Fruit fly (Drosophila melanogaster) whole organism, embryonic: ENCODE measurements around the gene CG8281.

Source experiments
- Bteb2 ChIP-seq: fragments of 200-800 bp; sonication (Bioruptor generic); optimal IDR thresholded peaks from 2 replicates; lab custom pipeline; 2016; ENCODE audit warnings: missing biosample characterization, missing genetic modification characterization
- CG10274 ChIP-seq: fragments of 200-800 bp; sonication (Bioruptor generic); optimal IDR thresholded peaks from 3 replicates; lab custom pipeline; 2017; ENCODE audit warnings: missing biosample characterization, mild to moderate bottlenecking, missing genetic modification characterization
- CG10979 ChIP-seq: fragments of 200-800 bp; sonication (Bioruptor generic); optimal IDR thresholded peaks from 2 replicates; lab custom pipeline; 2018; ENCODE audit warnings: missing biosample characterization, mild to moderate bottlenecking, missing genetic modification characterization, moderate library complexity
- CG11398 ChIP-seq: fragments of 200-800 bp; sonication (Bioruptor generic); optimal IDR thresholded peaks from 2 replicates; lab custom pipeline; 2016; ENCODE audit warnings: missing biosample characterization, missing genetic modification characterization
- CG11723 ChIP-seq: fragments of 200-800 bp; sonication (Bioruptor generic); optimal IDR thresholded peaks from 2 replicates; lab custom pipeline; 2017; ENCODE audit warnings: missing biosample characterization, mild to moderate bottlenecking, missing genetic modification characterization
- CG12104 ChIP-seq: fragments of 200-800 bp; sonication (Bioruptor generic); optimal IDR thresholded peaks from 3 replicates; lab custom pipeline; 2016; ENCODE audit warnings: missing biosample characterization, missing genetic modification characterization
- CG12219 ChIP-seq: fragments of 200-800 bp; sonication (Bioruptor generic); optimal IDR thresholded peaks from 3 replicates; lab custom pipeline; 2018; ENCODE audit warnings: missing biosample characterization, mild to moderate bottlenecking, missing genetic modification characterization
- CG13624 ChIP-seq: fragments of 200-800 bp; sonication (Bioruptor generic); optimal IDR thresholded peaks from 2 replicates; lab custom pipeline; 2016; ENCODE audit warnings: missing biosample characterization, missing genetic modification characterization
- CG1529 ChIP-seq: fragments of 200-800 bp; sonication (Bioruptor generic); optimal IDR thresholded peaks from 3 replicates; lab custom pipeline; 2018; ENCODE audit warnings: missing biosample characterization, missing genetic modification characterization
- CG16815 ChIP-seq: fragments of 200-800 bp; sonication (Bioruptor generic); optimal IDR thresholded peaks from 3 replicates; lab custom pipeline; 2017; ENCODE audit warnings: missing biosample characterization, mild to moderate bottlenecking, missing genetic modification characterization
- CG18599 ChIP-seq: fragments of 200-800 bp; sonication (Bioruptor generic); optimal IDR thresholded peaks from 3 replicates; lab custom pipeline; 2017; ENCODE audit warnings: missing biosample characterization, missing genetic modification characterization, mild to moderate bottlenecking, moderate library complexity, missing genetic modification reagents
- CG2116 ChIP-seq: fragments of 200-800 bp; sonication (Bioruptor generic); optimal IDR thresholded peaks from 3 replicates; lab custom pipeline; 2018; ENCODE audit warnings: missing biosample characterization, mild to moderate bottlenecking, missing genetic modification characterization
- CG31388 ChIP-seq: fragments of 200-800 bp; sonication (Bioruptor generic); optimal IDR thresholded peaks from 2 replicates; lab custom pipeline; 2016; ENCODE audit warnings: missing biosample characterization, missing genetic modification characterization
- CG34224 ChIP-seq: fragments of 200-800 bp; sonication (Bioruptor generic); IDR thresholded peaks from 3 replicates; pipeline ENCODE4 v1.3.6; 2022; ENCODE audit warnings: missing biosample characterization, missing genetic modification characterization; ENCODE audit not compliant: partially characterized antibody
- CG4328 ChIP-seq: fragments of 200-800 bp; sonication (Bioruptor generic); optimal IDR thresholded peaks from 3 replicates; lab custom pipeline; 2017; ENCODE audit warnings: missing biosample characterization, missing genetic modification reagents, missing genetic modification characterization
- CG6254 ChIP-seq: fragments of 200-800 bp; sonication (Bioruptor generic); optimal IDR thresholded peaks from 3 replicates; lab custom pipeline; 2017; ENCODE audit warnings: mild to moderate bottlenecking, missing biosample characterization, missing genetic modification reagents, missing genetic modification characterization
- CG8765 ChIP-seq: fragments of 200-800 bp; sonication (Bioruptor generic); IDR thresholded peaks from 2 replicates; pipeline ENCODE4 v1.3.6; 2022; ENCODE audit warnings: missing biosample characterization, missing genetic modification characterization
- CG9609 ChIP-seq: fragments of 200-800 bp; sonication (Bioruptor generic); optimal IDR thresholded peaks from 3 replicates; lab custom pipeline; 2016; ENCODE audit warnings: missing biosample characterization, missing genetic modification characterization
- CG9727 ChIP-seq: fragments of 200-800 bp; sonication (Bioruptor generic); optimal IDR thresholded peaks from 3 replicates; lab custom pipeline; 2017; ENCODE audit warnings: missing biosample characterization, mild to moderate bottlenecking, missing genetic modification characterization
- CG9876 ChIP-seq: fragments of 200-800 bp; sonication (Bioruptor generic); optimal IDR thresholded peaks from 2 replicates; lab custom pipeline; 2016; ENCODE audit warnings: missing biosample characterization, missing genetic modification characterization
- CG9932 ChIP-seq: fragments of 200-800 bp; sonication (Bioruptor generic); IDR thresholded peaks from 2 replicates; pipeline ENCODE4 v1.3.6; 2022; ENCODE audit warnings: missing biosample characterization, missing genetic modification characterization
- Dad ChIP-seq: fragments of 200-800 bp; sonication (Bioruptor generic); optimal IDR thresholded peaks from 3 replicates; lab custom pipeline; 2016; ENCODE audit warnings: missing biosample characterization, missing genetic modification characterization
- Deaf1 ChIP-seq: fragments of 200-800 bp; optimal IDR thresholded peaks from 3 replicates; lab custom pipeline; 2019; ENCODE audit warnings: missing biosample characterization, mild to moderate bottlenecking, missing genetic modification characterization, moderate library complexity
- Dip2 ChIP-seq: fragments of 200-800 bp; sonication (Bioruptor generic); IDR thresholded peaks from 2 replicates; pipeline ENCODE4 v1.3.6; 2022; ENCODE audit warnings: missing biosample characterization, missing genetic modification characterization
- Dp ChIP-seq: fragments of 200-800 bp; sonication (Bioruptor generic); optimal IDR thresholded peaks from 2 replicates; lab custom pipeline; 2018; ENCODE audit warnings: missing biosample characterization, mild to moderate bottlenecking, missing genetic modification characterization, moderate library complexity
- Fer2 ChIP-seq: fragments of 200-800 bp; sonication (Bioruptor generic); optimal IDR thresholded peaks from 2 replicates; lab custom pipeline; 2018; ENCODE audit warnings: missing biosample characterization, mild to moderate bottlenecking, missing genetic modification characterization, moderate library complexity
- Hand ChIP-seq: fragments of 200-800 bp; sonication (Bioruptor generic); optimal IDR thresholded peaks from 2 replicates; lab custom pipeline; 2017; ENCODE audit warnings: mild to moderate bottlenecking, missing biosample characterization, missing genetic modification reagents, missing genetic modification characterization
- Hr3 ChIP-seq: fragments of 200-800 bp; sonication (Bioruptor generic); optimal IDR thresholded peaks from 3 replicates; lab custom pipeline; 2016; ENCODE audit warnings: missing biosample characterization, missing genetic modification characterization
- Poxn ChIP-seq: fragments of 200-800 bp; sonication (Bioruptor generic); IDR thresholded peaks from 2 replicates; pipeline ENCODE4 v1.3.6; 2022; ENCODE audit warnings: missing biosample characterization, missing genetic modification characterization
- Side ChIP-seq: fragments of 200-800 bp; sonication (Bioruptor generic); optimal IDR thresholded peaks from 2 replicates; lab custom pipeline; 2016; ENCODE audit warnings: missing biosample characterization, missing genetic modification characterization
- abd-A ChIP-seq: fragments of 200-800 bp; sonication (Bioruptor generic); optimal IDR thresholded peaks from 3 replicates; lab custom pipeline; 2019; ENCODE audit warnings: missing biosample characterization, mild to moderate bottlenecking, missing genetic modification characterization, moderate library complexity
- ap ChIP-seq: fragments of 200-800 bp; sonication (Bioruptor generic); IDR thresholded peaks from 2 replicates; pipeline ENCODE4 v1.3.6; 2022; ENCODE audit warnings: missing biosample characterization, missing genetic modification characterization
- cas ChIP-seq: fragments of 200-800 bp; sonication (Bioruptor generic); IDR thresholded peaks from 2 replicates; pipeline ENCODE4 v1.3.6; 2022; ENCODE audit warnings: missing biosample characterization, missing genetic modification characterization
- crol ChIP-seq: fragments of 200-800 bp; sonication (Bioruptor generic); IDR thresholded peaks from 2 replicates; pipeline ENCODE4 v1.3.6; 2022; ENCODE audit warnings: missing biosample characterization, missing genetic modification characterization
- da ChIP-seq: fragments of 200-800 bp; sonication (Bioruptor generic); optimal IDR thresholded peaks from 2 replicates; lab custom pipeline; 2016; ENCODE audit warnings: missing biosample characterization, missing genetic modification characterization
- eve ChIP-seq, 2 experiments: fragments of >200 bp; optimal IDR thresholded peaks; 2 replicates each; lab custom pipeline; 2017; ENCODE audit warnings: missing biosample characterization in 2 of 2, missing genetic modification characterization in 2 of 2
- ewg ChIP-seq: fragments of 200-800 bp; sonication (Bioruptor generic); optimal IDR thresholded peaks from 3 replicates; lab custom pipeline; 2017; ENCODE audit warnings: mild to moderate bottlenecking, missing biosample characterization, missing genetic modification reagents, missing genetic modification characterization
- hth ChIP-seq: fragments of >200 bp; optimal IDR thresholded peaks from 2 replicates; lab custom pipeline; 2017; ENCODE audit warnings: inconsistent platforms
- inv ChIP-seq: fragments of 200-800 bp; sonication (Bioruptor generic); IDR thresholded peaks from 2 replicates; pipeline ENCODE4 v1.3.6; 2022; ENCODE audit warnings: missing biosample characterization, missing genetic modification characterization; ENCODE audit not compliant: partially characterized antibody
- klu ChIP-seq: fragments of 200-800 bp; sonication (Bioruptor generic); IDR thresholded peaks from 2 replicates; pipeline ENCODE4 v1.3.6; 2022; ENCODE audit warnings: missing biosample characterization, missing genetic modification characterization
- kni ChIP-seq: fragments of 200-800 bp; sonication (Bioruptor generic); optimal IDR thresholded peaks from 3 replicates; lab custom pipeline; 2017; ENCODE audit warnings: mild to moderate bottlenecking, missing biosample characterization, missing genetic modification reagents, missing genetic modification characterization
- lab ChIP-seq: fragments of 200-800 bp; sonication (Bioruptor generic); optimal IDR thresholded peaks from 3 replicates; lab custom pipeline; 2017; ENCODE audit warnings: missing biosample characterization, missing genetic modification characterization, mild to moderate bottlenecking, moderate library complexity, missing genetic modification reagents
- lbe ChIP-seq: fragments of 200-800 bp; sonication (Bioruptor generic); optimal IDR thresholded peaks from 2 replicates; lab custom pipeline; 2016; ENCODE audit warnings: missing biosample characterization, mild to moderate bottlenecking, missing genetic modification characterization
- lilli ChIP-seq: fragments of 200-800 bp; sonication (Bioruptor generic); optimal IDR thresholded peaks from 3 replicates; lab custom pipeline; 2016; ENCODE audit warnings: missing biosample characterization, missing genetic modification characterization
- pb ChIP-seq: fragments of 200-800 bp; sonication (Bioruptor generic); optimal IDR thresholded peaks from 3 replicates; lab custom pipeline; 2016; ENCODE audit warnings: missing biosample characterization, missing genetic modification characterization
- tio ChIP-seq: fragments of 200-800 bp; sonication (Bioruptor generic); optimal IDR thresholded peaks from 2 replicates; lab custom pipeline; 2017; ENCODE audit warnings: missing biosample characterization, missing genetic modification characterization, inconsistent platforms
- tup ChIP-seq: fragments of 200-800 bp; sonication (Bioruptor generic); optimal IDR thresholded peaks from 2 replicates; lab custom pipeline; 2016; ENCODE audit warnings: missing biosample characterization, mild to moderate bottlenecking, missing genetic modification characterization, moderate library complexity
- vvl ChIP-seq: fragments of 200-800 bp; sonication (Bioruptor generic); IDR thresholded peaks from 2 replicates; pipeline ENCODE4 v1.3.6; 2022; ENCODE audit warnings: missing biosample characterization, missing genetic modification characterization
- yki ChIP-seq: fragments of >200 bp; optimal IDR thresholded peaks from 3 replicates; lab custom pipeline; 2018
- z ChIP-seq: fragments of 200-800 bp; sonication (Bioruptor generic); IDR thresholded peaks from 3 replicates; pipeline ENCODE4 v1.3.6; 2022; ENCODE audit warnings: missing biosample characterization, missing genetic modification characterization
- zen ChIP-seq: fragments of 200-800 bp; sonication (Bioruptor generic); optimal IDR thresholded peaks from 3 replicates; lab custom pipeline; 2018; ENCODE audit warnings: missing biosample characterization, mild to moderate bottlenecking, missing genetic modification characterization, moderate library complexity

The CG8281 gene

DNA sequence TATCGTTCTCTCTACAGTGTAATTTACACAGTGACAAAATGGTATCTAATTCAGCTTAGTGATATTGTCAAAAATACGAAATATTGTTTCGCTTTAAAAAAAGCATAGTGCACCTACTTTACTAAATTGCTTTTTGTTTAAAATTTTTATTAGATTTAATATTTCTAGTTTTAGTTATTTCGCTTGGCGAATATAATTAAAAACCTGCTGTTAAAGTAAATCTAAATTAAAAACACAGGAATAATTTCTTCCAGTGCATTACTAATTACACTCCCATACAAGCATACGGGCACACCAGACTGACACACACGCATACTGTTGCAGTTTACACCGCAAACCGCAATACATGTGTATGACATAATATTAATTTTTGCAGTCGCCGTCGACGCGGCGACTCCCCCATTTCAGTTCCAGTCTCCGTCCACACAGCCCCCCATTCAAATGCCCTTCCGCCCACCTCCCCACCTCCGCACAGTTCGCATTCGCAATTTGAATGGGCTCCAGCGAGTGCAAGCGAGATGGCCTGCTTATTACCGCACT is 48.4 kb upstream of the CG8281 start (continued):
- no peak for TF ChIP-seq inv (GFP tag; lab: Robert Waterston, UW)
- no peak for TF ChIP-seq CG11723 (GFP tag; lab: Kevin White, UChicago)
- no peak for TF ChIP-seq abd-A (tag; lab: Kevin White, UChicago)
- no peak for TF ChIP-seq lbe (GFP tag; lab: Kevin White, UChicago)
- no peak for TF ChIP-seq ewg (GFP tag; lab: Kevin White, UChicago)
- TF ChIP-seq lilli, result peak; percentile 72
- TF ChIP-seq tup (GFP tag; lab: Kevin White, UChicago), result no peak
- TF ChIP-seq CG16815 (GFP tag; lab: Kevin White, UChicago), result peak; percentile 44
- no peak for TF ChIP-seq kni (GFP tag; lab: Kevin White, UChicago)
- peak; percentile 75 for TF ChIP-seq CG9727 (GFP tag; lab: Kevin White, UChicago)
- peak; percentile 28; the same call in 1 of the 2 replicates for TF ChIP-seq vvl (GFP tag; lab: Robert Waterston, UW)
- TF ChIP-seq CG31388, result no peak
- TF ChIP-seq CG2116 (GFP tag; lab: Kevin White, UChicago), result no peak
- TF ChIP-seq eve (GFP tag; optimal IDR thresholded peaks at IDR 0.05; lab: Kevin White, UChicago), result no peak
- TF ChIP-seq Bteb2, result peak; percentile 65
- peak; percentile 85 for TF ChIP-seq CG9932 (GFP tag; lab: Robert Waterston, UW)
- peak; percentile 55 for TF ChIP-seq tio
- peak; percentile 39 for TF ChIP-seq CG10979 (tag; lab: Kevin White, UChicago)
- peak; percentile 52 for TF ChIP-seq Hr3
- no peak for TF ChIP-seq pb
- peak; percentile 19 for TF ChIP-seq zen (tag; lab: Kevin White, UChicago)
- peak; percentile 87 for TF ChIP-seq klu (GFP tag; lab: Robert Waterston, UW)
- no peak for TF ChIP-seq CG4328 (GFP tag; lab: Kevin White, UChicago)
- peak; percentile 31 for TF ChIP-seq Fer2
- peak; percentile 84 for TF ChIP-seq CG18599
- TF ChIP-seq lab (GFP tag; lab: Kevin White, UChicago), result peak; percentile 86
- peak; percentile 35 for TF ChIP-seq CG12104 (GFP tag; lab: Kevin White, UChicago)
- peak; percentile 42 for TF ChIP-seq CG13624
- TF ChIP-seq Dad (GFP tag; lab: Kevin White, UChicago), result no peak
- no peak for TF ChIP-seq Side (GFP tag; lab: Kevin White, UChicago)
- no peak for TF ChIP-seq CG11398 (GFP tag; lab: Kevin White, UChicago)
- TF ChIP-seq CG34224 (GFP tag; lab: Robert Waterston, UW), result no peak
- TF ChIP-seq CG6254 (GFP tag; lab: Kevin White, UChicago), result no peak
- TF ChIP-seq ap (GFP tag; lab: Robert Waterston, UW), result 0 out of 2 replicates have a peak, but pooled peaks have one; percentile 24
- no peak; the same call in 1 of the 2 replicates for TF ChIP-seq CG8765
- peak; percentile 29 for TF ChIP-seq CG10274
- TF ChIP-seq cas (GFP tag; lab: Robert Waterston, UW), result peak; percentile 60
- no peak for TF ChIP-seq CG1529
- no peak for TF ChIP-seq CG9876 (GFP tag; lab: Kevin White, UChicago)
- TF ChIP-seq z (GFP tag; lab: Robert Waterston, UW), result no peak
- no peak for TF ChIP-seq Dip2
- peak; percentile 47 for TF ChIP-seq Deaf1 (tag; lab: Kevin White, UChicago)
- peak; percentile 71 for TF ChIP-seq Hand (GFP tag; lab: Kevin White, UChicago)
- TF ChIP-seq crol, result peak; percentile 50
- TF ChIP-seq CG9609 (GFP tag; lab: Kevin White, UChicago), result no peak
- no peak for TF ChIP-seq Dp (GFP tag; lab: Kevin White, UChicago)
- no peak for TF ChIP-seq hth (lab: Kevin White, UChicago)
- TF ChIP-seq da, result no peak
- TF ChIP-seq CG12219 (GFP tag; lab: Kevin White, UChicago), result peak; percentile 25
- 0 out of 2 replicates have a peak, but pooled peaks have one; percentile 53 for TF ChIP-seq Poxn (GFP tag; lab: Robert Waterston, UW)
- TF ChIP-seq yki (lab: Kevin White, UChicago), result no peak
